Worm (Caenorhabditis elegans) whole organism, L1 larva: ENCODE data around the gene elo-6.

Experiments used
- C16A3.4 ChIP-seq: fragments of 150-350 bp; optimal IDR thresholded peaks from 2 replicates; lab custom pipeline; 2014; ENCODE audit warnings: missing biosample characterization, missing genetic modification characterization
- F16B12.6 ChIP-seq: fragments of 150-350 bp; optimal IDR thresholded peaks from 2 replicates; lab custom pipeline; 2014; ENCODE audit warnings: missing biosample characterization, missing genetic modification characterization
- Y116A8C.19 ChIP-seq: sonication (generic microtip); optimal IDR thresholded peaks from 2 replicates; lab custom pipeline; 2016; ENCODE audit warnings: missing compliant biosample characterization, missing genetic modification characterization, borderline replicate concordance
- aha-1 ChIP-seq: fragments of 150-350 bp; optimal IDR thresholded peaks from 2 replicates; lab custom pipeline; 2014; ENCODE audit warnings: missing biosample characterization, missing genetic modification characterization
- alr-1 ChIP-seq: fragments of 200-800 bp; sonication (Bioruptor generic); optimal IDR thresholded peaks from 2 replicates; lab custom pipeline; 2018; ENCODE audit warnings: borderline replicate concordance, mild to moderate bottlenecking, missing genetic modification characterization, missing compliant biosample characterization
- blmp-1 ChIP-seq: fragments of 150-350 bp; optimal IDR thresholded peaks from 2 replicates; lab custom pipeline; 2014; ENCODE audit warnings: missing biosample characterization, missing genetic modification characterization
- ceh-63 ChIP-seq: fragments of 200-800 bp; sonication (Bioruptor generic); optimal IDR thresholded peaks from 2 replicates; lab custom pipeline; 2018; ENCODE audit warnings: mild to moderate bottlenecking, missing genetic modification characterization, missing compliant biosample characterization
- ceh-8 ChIP-seq: fragments of 200-800 bp; sonication (Bioruptor generic); optimal IDR thresholded peaks from 2 replicates; lab custom pipeline; 2018; ENCODE audit warnings: mild to moderate bottlenecking, missing genetic modification characterization, moderate library complexity, missing compliant biosample characterization
- ceh-88 ChIP-seq: fragments of 200-800 bp; sonication (Bioruptor generic); IDR thresholded peaks from 2 replicates; pipeline ENCODE4 v1.3.6; 2022; ENCODE audit warnings: missing genetic modification characterization, missing compliant biosample characterization
- ceh-90 ChIP-seq: sonication (generic microtip); optimal IDR thresholded peaks from 2 replicates; lab custom pipeline; 2016; ENCODE audit warnings: missing genetic modification characterization, missing compliant biosample characterization
- dsc-1 ChIP-seq: sonication (generic microtip); optimal IDR thresholded peaks from 2 replicates; lab custom pipeline; 2016; ENCODE audit warnings: mild to moderate bottlenecking, missing genetic modification characterization, missing compliant biosample characterization
- efl-1 ChIP-seq, 4 experiments: fragments of 150-350 bp; optimal IDR thresholded peaks in 3 of 4; peaks in 1 of 4; 1 replicate in 1 of 4; 2 replicates in 3 of 4; lab custom pipeline; 2014; ENCODE audit warnings: missing biosample characterization in 2 of 4, missing genetic modification characterization in 2 of 4, missing genetic modification reagents in 2 of 4
- efl-3 ChIP-seq: fragments of 200-800 bp; sonication (Bioruptor generic); optimal IDR thresholded peaks from 2 replicates; lab custom pipeline; 2018; ENCODE audit warnings: mild to moderate bottlenecking, missing genetic modification characterization, missing compliant biosample characterization
- elt-2 ChIP-seq: sonication (generic microtip); optimal IDR thresholded peaks from 2 replicates; lab custom pipeline; 2016; ENCODE audit warnings: missing genetic modification characterization, mild to moderate bottlenecking, inconsistent platforms, missing compliant biosample characterization, missing genetic modification reagents
- elt-3 ChIP-seq, 6 experiments: fragments of 150-350 bp in 1 of 6; sonication (generic microtip); optimal IDR thresholded peaks; 2 replicates each; lab custom pipeline; 2017 to 2018; ENCODE audit warnings: missing biosample characterization in 6 of 6, missing genetic modification characterization in 6 of 6, inconsistent platforms in 1 of 6
- ets-5 ChIP-seq: fragments of 200-800 bp; sonication (Bioruptor generic); IDR thresholded peaks from 2 replicates; pipeline ENCODE4 v1.3.6; 2022; ENCODE audit warnings: missing genetic modification characterization, missing compliant biosample characterization
- fkh-10 ChIP-seq: sonication (generic microtip); optimal IDR thresholded peaks from 2 replicates; lab custom pipeline; 2017; ENCODE audit warnings: missing biosample characterization, missing genetic modification reagents, missing genetic modification characterization
- fkh-4 ChIP-seq: sonication (generic microtip); optimal IDR thresholded peaks from 2 replicates; lab custom pipeline; 2016; ENCODE audit warnings: missing compliant biosample characterization, missing genetic modification characterization, borderline replicate concordance
- fkh-8 ChIP-seq: sonication (generic microtip); optimal IDR thresholded peaks from 2 replicates; lab custom pipeline; 2016; ENCODE audit warnings: mild to moderate bottlenecking, missing genetic modification characterization, missing compliant biosample characterization
- fos-1 ChIP-seq: fragments of 150-350 bp; optimal IDR thresholded peaks from 2 replicates; lab custom pipeline; 2014; ENCODE audit warnings: missing biosample characterization, missing genetic modification characterization
- hlh-17 ChIP-seq: fragments of 200-800 bp; sonication (Bioruptor generic); optimal IDR thresholded peaks from 2 replicates; lab custom pipeline; 2018; ENCODE audit warnings: missing genetic modification characterization, mild to moderate bottlenecking, missing compliant biosample characterization, moderate library complexity, borderline replicate concordance
- irx-1 ChIP-seq: sonication (generic microtip); optimal IDR thresholded peaks from 2 replicates; lab custom pipeline; 2016; ENCODE audit warnings: missing genetic modification characterization, missing compliant biosample characterization
- jun-1 ChIP-seq: fragments of 150-350 bp; optimal IDR thresholded peaks from 2 replicates; lab custom pipeline; 2014; ENCODE audit warnings: missing biosample characterization, missing genetic modification reagents, missing genetic modification characterization
- lin-14 ChIP-seq: fragments of 200-800 bp; sonication (Bioruptor generic); optimal IDR thresholded peaks from 2 replicates; lab custom pipeline; 2018; ENCODE audit warnings: mild to moderate bottlenecking, missing genetic modification characterization, moderate library complexity, missing compliant biosample characterization
- lin-35 ChIP-seq, 2 experiments: fragments of 150-350 bp; optimal IDR thresholded peaks; 2 replicates each; lab custom pipeline; 2014; ENCODE audit warnings: missing biosample characterization in 2 of 2, missing genetic modification characterization in 2 of 2, missing genetic modification reagents in 2 of 2
- mdl-1 ChIP-seq, 2 experiments: fragments of 150-350 bp; optimal IDR thresholded peaks; 2 replicates each; lab custom pipeline; 2014 to 2017; ENCODE audit warnings: missing biosample characterization in 2 of 2, missing genetic modification characterization in 2 of 2, inconsistent platforms in 1 of 2
- mef-2 ChIP-seq: fragments of 150-350 bp; optimal IDR thresholded peaks from 2 replicates; lab custom pipeline; 2014; ENCODE audit warnings: missing biosample characterization, missing genetic modification characterization
- mep-1 ChIP-seq: fragments of 150-350 bp; optimal IDR thresholded peaks from 2 replicates; lab custom pipeline; 2014; ENCODE audit warnings: missing biosample characterization, missing genetic modification characterization
- nhr-11 ChIP-seq: fragments of 150-350 bp; optimal IDR thresholded peaks from 2 replicates; lab custom pipeline; 2014; ENCODE audit warnings: missing biosample characterization, missing genetic modification characterization
- nhr-19 ChIP-seq: fragments of 200-800 bp; sonication (Bioruptor generic); conservative IDR thresholded peaks from 2 replicates; pipeline ENCODE4 v1.3.6; 2022; ENCODE audit warnings: missing genetic modification characterization, missing compliant biosample characterization
- nhr-20 ChIP-seq: sonication (generic microtip); optimal IDR thresholded peaks from 2 replicates; lab custom pipeline; 2016; ENCODE audit warnings: mild to moderate bottlenecking, missing genetic modification characterization, missing compliant biosample characterization
- nhr-237 ChIP-seq: fragments of 150-350 bp; optimal IDR thresholded peaks from 2 replicates; lab custom pipeline; 2014; ENCODE audit warnings: missing biosample characterization, missing genetic modification characterization
- nhr-28 ChIP-seq: fragments of 150-350 bp; optimal IDR thresholded peaks from 2 replicates; lab custom pipeline; 2014; ENCODE audit warnings: missing biosample characterization, missing genetic modification characterization
- nhr-71 ChIP-seq: sonication (generic microtip); optimal IDR thresholded peaks from 2 replicates; lab custom pipeline; 2016; ENCODE audit warnings: mild to moderate bottlenecking, missing genetic modification characterization, moderate library complexity, missing compliant biosample characterization
- nhr-76 ChIP-seq: sonication (generic microtip); optimal IDR thresholded peaks from 2 replicates; lab custom pipeline; 2017; ENCODE audit warnings: missing biosample characterization, missing genetic modification characterization
- nhr-77 ChIP-seq: fragments of 150-350 bp; optimal IDR thresholded peaks from 2 replicates; lab custom pipeline; 2014; ENCODE audit warnings: missing biosample characterization, missing genetic modification characterization
- nhr-84 ChIP-seq: sonication (generic microtip); optimal IDR thresholded peaks from 2 replicates; lab custom pipeline; 2017; ENCODE audit warnings: missing biosample characterization, missing genetic modification characterization
- nhr-85 ChIP-seq: sonication (generic microtip); peaks from one replicate; lab custom pipeline; 2016; ENCODE audit warnings: missing genetic modification characterization, inconsistent platforms, missing compliant biosample characterization
- nhr-90 ChIP-seq: sonication (generic microtip); optimal IDR thresholded peaks from 2 replicates; lab custom pipeline; 2016; ENCODE audit warnings: mild to moderate bottlenecking, missing genetic modification characterization, missing compliant biosample characterization; ENCODE audit not compliant: poor library complexity
- pqm-1 ChIP-seq: sonication (generic microtip); optimal IDR thresholded peaks from 3 replicates; lab custom pipeline; 2017; ENCODE audit warnings: missing biosample characterization, missing genetic modification characterization
- snpc-4 ChIP-seq: fragments of 150-350 bp; optimal IDR thresholded peaks from 2 replicates; lab custom pipeline; 2014; ENCODE audit warnings: missing biosample characterization, missing genetic modification characterization
- snu-23 ChIP-seq: sonication (generic microtip); optimal IDR thresholded peaks from 2 replicates; lab custom pipeline; 2016; ENCODE audit warnings: missing genetic modification characterization, missing compliant biosample characterization
- sox-4 ChIP-seq: sonication (generic microtip); optimal IDR thresholded peaks from 2 replicates; lab custom pipeline; 2016; ENCODE audit warnings: missing genetic modification characterization, missing compliant biosample characterization
- sptf-1 ChIP-seq: fragments of 150-350 bp; optimal IDR thresholded peaks from 2 replicates; lab custom pipeline; 2014; ENCODE audit warnings: missing biosample characterization, missing genetic modification characterization
- swsn-7 ChIP-seq: sonication (generic microtip); optimal IDR thresholded peaks from 2 replicates; lab custom pipeline; 2016; ENCODE audit warnings: missing genetic modification characterization, missing compliant biosample characterization
- unc-62 ChIP-seq: fragments of 150-350 bp; optimal IDR thresholded peaks from 2 replicates; lab custom pipeline; 2014; ENCODE audit warnings: missing biosample characterization, missing genetic modification reagents, missing genetic modification characterization
- vab-15 ChIP-seq: sonication (generic microtip); optimal IDR thresholded peaks from 2 replicates; lab custom pipeline; 2017; ENCODE audit warnings: missing genotype, mild to moderate bottlenecking, missing genetic modification characterization, missing compliant biosample characterization
- xbp-1 ChIP-seq: sonication (generic microtip); optimal IDR thresholded peaks from 2 replicates; lab custom pipeline; 2016; ENCODE audit warnings: missing genetic modification characterization, missing compliant biosample characterization
- zip-4 ChIP-seq: fragments of 200-800 bp; sonication (Bioruptor generic); optimal IDR thresholded peaks from 2 replicates; lab custom pipeline; 2018; ENCODE audit warnings: mild to moderate bottlenecking, missing genetic modification characterization, moderate library complexity, missing compliant biosample characterization
- ztf-11 ChIP-seq, 2 experiments: sonication (generic microtip); optimal IDR thresholded peaks; 2 replicates each; lab custom pipeline; 2016 to 2017; ENCODE audit warnings: missing genetic modification characterization in 2 of 2, missing biosample characterization in 1 of 2, missing compliant biosample characterization in 1 of 2

Gene elo-6

DNA sequence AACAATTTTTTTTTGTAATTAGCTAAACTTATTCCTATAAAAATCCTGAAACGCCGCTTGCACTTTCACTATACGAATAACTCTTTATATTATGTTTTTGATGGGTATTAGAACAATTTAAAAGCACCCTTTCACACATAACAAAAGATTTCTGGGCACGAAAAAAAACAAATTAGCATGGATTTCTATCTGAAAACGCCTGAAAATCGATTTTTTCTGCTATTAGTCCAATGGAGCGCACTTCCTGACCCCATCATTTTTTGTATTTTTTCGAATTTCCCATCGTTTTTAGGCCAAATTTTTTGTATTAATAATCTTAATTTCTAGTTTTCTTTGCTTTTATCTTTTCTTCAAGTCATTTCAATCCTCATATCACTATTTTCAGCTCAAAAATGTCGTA lies 18.9 kb downstream of the elo-6 start, which contains the start of gene F41H10.3:
TSS of gene F41H10.3 (plus strand) at position 388 of the 400 bp plus-strand sequence.
- no peak for TF ChIP-seq aha-1 (tag; lab: Kevin White, UChicago)
- TF ChIP-seq nhr-237, result no peak
- no peak for TF ChIP-seq Y116A8C.19 (tag; lab: Kevin White, UChicago)
- TF ChIP-seq efl-1 (optimal IDR thresholded peaks at IDR 0.05; lab: Kevin White, UChicago), result peak in 1 of 2 experiments; percentile 6
- peak; percentile 4 to 59 for TF ChIP-seq efl-1 (GFP tag; optimal IDR thresholded peaks at IDR 0.05 in 1 of 2; lab: Kevin White, UChicago)
- TF ChIP-seq irx-1 (tag; lab: Kevin White, UChicago), result peak; percentile 2
- TF ChIP-seq lin-14, result no peak
- no peak for TF ChIP-seq hlh-17 (GFP tag; lab: Kevin White, UChicago)
- no peak for TF ChIP-seq fos-1 (tag; lab: Kevin White, UChicago)
- no peak for TF ChIP-seq nhr-71

- TF ChIP-seq nhr-85 (tag; lab: Kevin White, UChicago) (peak; percentile 58), vab-15 (tag; lab: Kevin White, UChicago) (no peak), ceh-63 (GFP tag; lab: Kevin White, UChicago) (no peak), elt-3 (tag; optimal IDR thresholded peaks at IDR 0.05; lab: Kevin White, UChicago) (no peak), nhr-76 (tag; lab: Kevin White, UChicago) (no peak), nhr-28 (tag; lab: Kevin White, UChicago) (no peak), C16A3.4 (no peak), irx-1 (tag; lab: Kevin White, UChicago) (no peak), ztf-11 (tag; optimal IDR thresholded peaks at IDR 0.05; lab: Kevin White, UChicago) (no peak), fkh-4 (no peak), mep-1 (tag; lab: Kevin White, UChicago) (no peak), snpc-4 (tag; lab: Kevin White, UChicago) (no peak), nhr-20 (tag; lab: Kevin White, UChicago) (peak; percentile 27), efl-1 (optimal IDR thresholded peaks at IDR 0.05; lab: Kevin White, UChicago) (peak; percentile 37 to 47), efl-1 (GFP tag; optimal IDR thresholded peaks at IDR 0.05 in 1 of 2; lab: Kevin White, UChicago) (peak in 1 of 2 experiments; percentile 46), snu-23 (peak; percentile 52), swsn-7 (tag; lab: Kevin White, UChicago) (peak; percentile 55), ceh-88 (GFP tag; lab: Robert Waterston, UW) (no peak), ets-5 (GFP tag; lab: Robert Waterston, UW) (no peak), fos-1 (tag; lab: Kevin White, UChicago) (no peak), unc-62 (GFP tag; lab: Kevin White, UChicago) (no peak), lin-35 (GFP tag; optimal IDR thresholded peaks at IDR 0.05; lab: Kevin White, UChicago) (peak; percentile 37 to 43), fkh-10 (GFP tag; lab: Kevin White, UChicago) (no peak), sox-4 (no peak), mef-2 (tag; lab: Kevin White, UChicago) (no peak), ceh-90 (tag; lab: Kevin White, UChicago) (no peak), nhr-71 (peak; percentile 40), nhr-77 (tag; lab: Kevin White, UChicago) (no peak), mdl-1 (tag; optimal IDR thresholded peaks at IDR 0.05; lab: Kevin White, UChicago) (no peak), dsc-1 (tag; lab: Kevin White, UChicago) (peak; percentile 13), blmp-1 (no peak), efl-3 (no peak), jun-1 (tag; lab: Kevin White, UChicago) (no peak), hlh-17 (GFP tag; lab: Kevin White, UChicago) (no peak), ceh-8 (GFP tag; lab: Kevin White, UChicago) (no peak), Y116A8C.19 (tag; lab: Kevin White, UChicago) (no peak), zip-4 (no peak), sptf-1 (tag; lab: Kevin White, UChicago) (no peak), xbp-1 (tag; lab: Kevin White, UChicago) (peak; percentile 25), nhr-90 (tag; lab: Kevin White, UChicago) (no peak), nhr-19 (GFP tag; lab: Robert Waterston, UW) (peak; percentile 15; the same call in 1 of the 2 replicates), nhr-84 (tag; lab: Kevin White, UChicago) (no peak), alr-1 (tag; lab: Kevin White, UChicago) (no peak), elt-2 (tag; lab: Kevin White, UChicago) (no peak), fkh-8 (peak; percentile 43), pqm-1 (tag; lab: Kevin White, UChicago) (no peak), nhr-11 (tag; lab: Kevin White, UChicago) (no peak), F16B12.6 (peak; percentile 34)
Measured at ce11 chrIV:5368860-5369259, 19.5 kb downstream of the elo-6 start.
